Worm (Caenorhabditis elegans): ENCODE measurements around the gene grl-29.

DNA sequence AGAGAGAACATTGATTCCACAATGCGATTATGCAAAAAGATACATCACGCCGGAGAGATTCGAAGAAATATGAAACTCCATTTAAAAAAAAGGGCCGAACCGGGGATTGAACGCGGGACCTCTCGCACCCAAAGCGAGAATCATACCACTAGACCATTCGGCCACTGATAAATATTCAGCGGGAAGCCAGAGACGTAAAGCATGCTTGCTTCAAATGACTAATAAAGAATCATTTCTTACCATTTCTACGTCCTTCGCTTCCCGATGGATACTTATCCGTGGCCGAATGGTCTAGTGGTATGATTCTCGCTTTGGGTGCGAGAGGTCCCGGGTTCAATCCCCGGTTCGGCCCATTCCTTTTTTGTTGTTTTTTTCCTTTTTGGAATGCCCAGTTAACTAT lies 33.2 kb upstream of the grl-29 start:
- TF ChIP-seq ztf-29 (GFP tag; IDR thresholded peaks at IDR 0.05), result no peak
- TF ChIP-seq ztf-23 (GFP tag; IDR thresholded peaks at IDR 0.05), result no peak

Data from whole organism, midembryonic.